Worm (Caenorhabditis elegans) whole organism, late embryonic: ENCODE measurements around the gene srh-290.

Source experiments
- T23F11.4 ChIP-seq: fragments of 200-800 bp; sonication (Bioruptor generic); optimal IDR thresholded peaks from 2 replicates; lab custom pipeline; 2018; ENCODE audit warnings: mild to moderate bottlenecking, missing genetic modification characterization, missing compliant biosample characterization
- Y22D7AL.16 ChIP-seq: sonication (generic microtip); optimal IDR thresholded peaks from 2 replicates; lab custom pipeline; 2016; ENCODE audit warnings: missing genetic modification characterization, missing compliant biosample characterization
- ceh-14 ChIP-seq: sonication (generic microtip); optimal IDR thresholded peaks from 2 replicates; lab custom pipeline; 2016; ENCODE audit warnings: missing genotype, missing genetic modification characterization, missing compliant biosample characterization
- ceh-19 ChIP-seq: fragments of 200-800 bp; sonication (Bioruptor generic); optimal IDR thresholded peaks from 2 replicates; lab custom pipeline; 2018; ENCODE audit warnings: mild to moderate bottlenecking, missing genetic modification characterization, missing compliant biosample characterization
- ceh-30 ChIP-seq: fragments of 150-350 bp; optimal IDR thresholded peaks from 2 replicates; lab custom pipeline; 2014; ENCODE audit warnings: missing biosample characterization, missing genetic modification characterization
- ceh-31 ChIP-seq: sonication (generic microtip); optimal IDR thresholded peaks from 2 replicates; lab custom pipeline; 2016; ENCODE audit warnings: missing genetic modification characterization, missing compliant biosample characterization
- ceh-45 ChIP-seq: fragments of 200-800 bp; sonication (Bioruptor generic); IDR thresholded peaks from 2 replicates; pipeline ENCODE4 v1.3.6; 2022; ENCODE audit warnings: missing genetic modification reagents, missing genetic modification characterization, missing compliant biosample characterization
- ceh-48 ChIP-seq: sonication (generic microtip); optimal IDR thresholded peaks from 2 replicates; lab custom pipeline; 2016; ENCODE audit warnings: missing genetic modification characterization, inconsistent platforms, missing compliant biosample characterization
- ceh-6 ChIP-seq: fragments of 200-800 bp; sonication (Bioruptor generic); optimal IDR thresholded peaks from 2 replicates; lab custom pipeline; 2018; ENCODE audit warnings: mild to moderate bottlenecking, missing genetic modification characterization, missing compliant biosample characterization
- ceh-9 ChIP-seq: sonication (generic microtip); optimal IDR thresholded peaks from 2 replicates; lab custom pipeline; 2016; ENCODE audit warnings: mild to moderate bottlenecking, missing genetic modification characterization, inconsistent platforms, missing compliant biosample characterization
- che-1 ChIP-seq: sonication (generic microtip); optimal IDR thresholded peaks from 2 replicates; lab custom pipeline; 2016; ENCODE audit warnings: mild to moderate bottlenecking, missing genetic modification characterization, missing compliant biosample characterization
- dve-1 ChIP-seq: sonication (generic microtip); optimal IDR thresholded peaks from 2 replicates; lab custom pipeline; 2017; ENCODE audit warnings: antibody characterized with exemption, mild to moderate bottlenecking, missing genetic modification characterization, missing compliant biosample characterization
- elt-4 ChIP-seq: sonication (generic microtip); optimal IDR thresholded peaks from 2 replicates; lab custom pipeline; 2016; ENCODE audit warnings: missing genetic modification characterization, missing compliant biosample characterization
- fax-1 ChIP-seq: sonication (generic microtip); optimal IDR thresholded peaks from 2 replicates; lab custom pipeline; 2016; ENCODE audit warnings: missing genotype, missing genetic modification characterization, missing compliant biosample characterization
- fkh-10 ChIP-seq: fragments of 150-350 bp; optimal IDR thresholded peaks from 2 replicates; lab custom pipeline; 2014; ENCODE audit warnings: missing biosample characterization, missing genetic modification reagents, missing genetic modification characterization
- fkh-6 ChIP-seq: sonication (generic microtip); optimal IDR thresholded peaks from 2 replicates; lab custom pipeline; 2016; ENCODE audit warnings: missing genetic modification characterization, missing compliant biosample characterization
- gmeb-2 ChIP-seq: sonication (generic microtip); optimal IDR thresholded peaks from 2 replicates; lab custom pipeline; 2016; ENCODE audit warnings: missing genetic modification characterization, inconsistent platforms, missing compliant biosample characterization
- hlh-13 ChIP-seq: fragments of 200-800 bp; sonication (Bioruptor generic); optimal IDR thresholded peaks from 2 replicates; lab custom pipeline; 2018; ENCODE audit warnings: mild to moderate bottlenecking, missing genetic modification characterization, missing compliant biosample characterization
- hlh-15 ChIP-seq: sonication (generic microtip); optimal IDR thresholded peaks from 2 replicates; lab custom pipeline; 2016; ENCODE audit warnings: missing genetic modification characterization, missing compliant biosample characterization
- hlh-30 ChIP-seq: sonication (generic microtip); optimal IDR thresholded peaks from 2 replicates; lab custom pipeline; 2017; ENCODE audit warnings: antibody characterized with exemption, missing genetic modification characterization, missing compliant biosample characterization; ENCODE audit not compliant: insufficient read depth
- hlh-8 ChIP-seq: sonication (generic microtip); optimal IDR thresholded peaks from 2 replicates; lab custom pipeline; 2016; ENCODE audit warnings: missing genotype, missing genetic modification characterization, missing compliant biosample characterization
- lim-6 ChIP-seq: sonication (generic microtip); optimal IDR thresholded peaks from 2 replicates; lab custom pipeline; 2016; ENCODE audit warnings: missing genetic modification characterization, missing compliant biosample characterization
- lin-11 ChIP-seq: fragments of 200-800 bp; sonication (Bioruptor generic); optimal IDR thresholded peaks from 2 replicates; lab custom pipeline; 2018; ENCODE audit warnings: mild to moderate bottlenecking, missing genetic modification characterization, missing compliant biosample characterization
- nhr-232 ChIP-seq: sonication (generic microtip); optimal IDR thresholded peaks from 2 replicates; lab custom pipeline; 2016; ENCODE audit warnings: missing genetic modification characterization, missing compliant biosample characterization
- pag-3 ChIP-seq: sonication (generic microtip); optimal IDR thresholded peaks from 2 replicates; lab custom pipeline; 2016; ENCODE audit warnings: missing compliant biosample characterization, missing genetic modification characterization, borderline replicate concordance
- pros-1 ChIP-seq: fragments of 150-350 bp; optimal IDR thresholded peaks from 2 replicates; lab custom pipeline; 2014; ENCODE audit warnings: missing biosample characterization, missing genetic modification reagents, missing genetic modification characterization
- ref-2 ChIP-seq: sonication (generic microtip); optimal IDR thresholded peaks from 2 replicates; lab custom pipeline; 2016; ENCODE audit warnings: missing genetic modification characterization, missing compliant biosample characterization
- rnt-1 ChIP-seq: sonication (generic microtip); optimal IDR thresholded peaks from 2 replicates; lab custom pipeline; 2016; ENCODE audit warnings: missing genetic modification characterization, missing compliant biosample characterization
- syd-9 ChIP-seq: sonication (generic microtip); optimal IDR thresholded peaks from 2 replicates; lab custom pipeline; 2016; ENCODE audit warnings: mild to moderate bottlenecking, missing genetic modification characterization, moderate library complexity, missing compliant biosample characterization
- unc-42 ChIP-seq: sonication (generic microtip); optimal IDR thresholded peaks from 2 replicates; lab custom pipeline; 2016; ENCODE audit warnings: missing genotype, missing genetic modification characterization, missing compliant biosample characterization
- unc-55 ChIP-seq: sonication (generic microtip); optimal IDR thresholded peaks from 2 replicates; lab custom pipeline; 2017; ENCODE audit warnings: missing biosample characterization, missing genetic modification reagents, missing genetic modification characterization
- unc-86 ChIP-seq: sonication (generic microtip); optimal IDR thresholded peaks from 2 replicates; lab custom pipeline; 2016; ENCODE audit warnings: missing genetic modification characterization, missing compliant biosample characterization
- zip-5 ChIP-seq: sonication (generic microtip); optimal IDR thresholded peaks from 2 replicates; lab custom pipeline; 2016; ENCODE audit warnings: missing genetic modification characterization, missing compliant biosample characterization

Gene srh-290

DNA sequence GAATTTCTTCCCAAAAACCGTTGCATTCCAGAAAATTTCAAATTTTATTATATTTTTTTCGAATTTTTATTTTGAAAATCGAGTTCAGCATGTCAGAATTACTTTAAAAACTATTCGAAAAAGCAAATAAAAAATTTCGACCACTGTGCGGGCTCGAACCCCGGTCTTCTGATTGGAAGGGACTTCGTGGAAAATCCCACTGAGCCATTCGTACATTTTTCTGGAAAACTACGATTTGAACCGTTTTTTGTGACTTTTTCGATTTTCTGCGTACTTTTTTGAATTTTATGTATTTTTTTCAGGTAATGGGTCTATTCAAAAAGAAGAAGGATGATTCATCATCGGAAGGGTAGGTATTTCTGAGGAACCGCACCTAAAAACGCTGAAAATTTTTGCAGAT is 34.7 kb upstream of the srh-290 start, which contains the start of gene pgp-9:
Gene pgp-9, plus strand, starts transcription at position 301 of the 400 bp plus-strand sequence.
- TF ChIP-seq che-1 (tag; lab: Kevin White, UChicago) (no peak), pros-1 (tag; lab: Kevin White, UChicago) (no peak), hlh-30 (tag; lab: Kevin White, UChicago) (no peak), ceh-45 (no peak), dve-1 (tag; lab: Kevin White, UChicago) (no peak), unc-86 (no peak), lim-6 (tag; lab: Kevin White, UChicago) (no peak), ref-2 (tag; lab: Kevin White, UChicago) (no peak), fkh-6 (tag; lab: Kevin White, UChicago) (no peak), fkh-10 (no peak), zip-5 (tag; lab: Kevin White, UChicago) (no peak), lin-11 (no peak), hlh-15 (tag; lab: Kevin White, UChicago) (no peak), ceh-14 (no peak), hlh-8 (tag; lab: Kevin White, UChicago) (no peak), ceh-9 (tag; lab: Kevin White, UChicago) (no peak), ceh-30 (tag; lab: Kevin White, UChicago) (no peak), fax-1 (tag; lab: Kevin White, UChicago) (no peak), rnt-1 (tag; lab: Kevin White, UChicago) (no peak)

DNA sequence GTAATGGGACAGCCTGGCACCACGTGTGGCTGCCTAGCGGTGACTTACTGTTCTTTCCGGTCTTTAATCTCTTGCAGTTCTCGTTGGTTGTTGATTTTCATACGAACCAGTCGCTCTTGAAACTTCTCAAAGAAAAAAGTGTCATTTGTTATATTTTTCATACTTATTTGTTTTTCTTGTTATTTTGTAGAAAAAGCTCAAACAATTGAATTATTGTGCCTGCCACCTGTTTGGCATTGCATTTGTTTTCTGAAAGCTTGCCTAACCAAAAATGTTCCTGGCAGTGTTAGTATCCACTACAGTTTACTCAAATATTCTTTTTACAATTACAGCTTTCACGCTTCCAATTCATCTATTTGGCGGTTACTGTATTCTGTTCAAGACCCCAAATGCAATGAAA is 25.2 kb upstream of the srh-290 start, which contains the start of the genes C47A10.16 and srh-283:
Gene C47A10.16, minus strand, starts transcription at position 101 of the 400 bp plus-strand sequence.
Gene srh-283, plus strand, starts transcription at position 272 of the 400 bp plus-strand sequence.
- TF ChIP-seq ceh-14, result no peak
- no peak for TF ChIP-seq ceh-30 (tag; lab: Kevin White, UChicago)
- no peak for TF ChIP-seq hlh-8 (tag; lab: Kevin White, UChicago)
- no peak for TF ChIP-seq hlh-30 (tag; lab: Kevin White, UChicago)
- TF ChIP-seq ceh-19 (GFP tag; lab: Kevin White, UChicago), result no peak
- TF ChIP-seq, all 69 proteins: peak for 0

DNA sequence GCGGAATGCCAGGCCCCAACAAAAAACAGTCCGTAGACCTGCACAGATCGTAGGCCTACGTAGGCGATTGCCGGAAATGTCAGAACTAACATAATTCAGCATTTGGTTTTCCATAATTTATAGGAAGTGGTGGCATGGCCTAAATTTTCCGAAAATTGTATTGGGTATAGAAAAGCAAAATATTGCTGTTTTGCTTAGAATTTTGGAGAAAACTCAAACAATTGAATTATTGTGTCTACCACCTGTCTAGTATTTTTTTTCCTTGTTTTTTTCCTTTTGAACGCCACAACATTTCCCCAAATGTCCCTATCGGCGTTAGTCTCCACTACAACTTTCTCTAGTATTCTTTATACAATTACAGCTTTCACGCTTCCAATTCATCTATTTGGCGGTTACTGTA is 23.0 kb upstream of the srh-290 start, which contains the start of gene srh-284:
Gene srh-284, plus strand, starts transcription at position 301 of the 400 bp plus-strand sequence.
- TF ChIP-seq ceh-45 (no peak), ceh-48 (no peak), unc-86 (no peak), unc-42 (tag; lab: Kevin White, UChicago) (no peak), fkh-10 (no peak), ceh-30 (tag; lab: Kevin White, UChicago) (no peak), gmeb-2 (no peak), syd-9 (no peak), ceh-6 (GFP tag; lab: Kevin White, UChicago) (no peak), dve-1 (tag; lab: Kevin White, UChicago) (no peak), pag-3 (tag; lab: Kevin White, UChicago) (no peak), unc-55 (GFP tag; lab: Kevin White, UChicago) (no peak), hlh-13 (no peak)

DNA sequence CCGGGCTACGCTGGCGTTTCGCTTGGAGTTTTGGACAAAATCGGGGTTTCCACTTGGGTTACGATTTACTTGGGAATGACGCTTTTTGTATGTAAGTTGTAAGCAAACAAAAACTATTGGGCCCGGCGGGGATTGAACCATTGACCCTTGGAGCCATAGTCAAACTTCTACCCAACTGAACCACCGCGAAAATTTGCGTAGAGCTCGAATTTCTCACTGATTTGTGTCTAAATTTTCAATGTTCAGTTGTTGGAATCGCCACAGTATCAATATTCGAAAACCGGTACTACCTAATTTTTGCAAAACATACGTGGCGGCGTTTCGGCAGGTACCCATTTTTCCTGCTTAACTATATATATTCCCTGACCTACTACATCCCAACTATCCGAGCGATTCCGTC is 22.5 kb upstream of the srh-290 start:
- TF ChIP-seq pros-1 (tag; lab: Kevin White, UChicago), result no peak
- no peak for TF ChIP-seq nhr-232 (tag; lab: Kevin White, UChicago)
- no peak for TF ChIP-seq elt-4 (tag; lab: Kevin White, UChicago)
- no peak for TF ChIP-seq T23F11.4 (GFP tag; lab: Kevin White, UChicago)

DNA sequence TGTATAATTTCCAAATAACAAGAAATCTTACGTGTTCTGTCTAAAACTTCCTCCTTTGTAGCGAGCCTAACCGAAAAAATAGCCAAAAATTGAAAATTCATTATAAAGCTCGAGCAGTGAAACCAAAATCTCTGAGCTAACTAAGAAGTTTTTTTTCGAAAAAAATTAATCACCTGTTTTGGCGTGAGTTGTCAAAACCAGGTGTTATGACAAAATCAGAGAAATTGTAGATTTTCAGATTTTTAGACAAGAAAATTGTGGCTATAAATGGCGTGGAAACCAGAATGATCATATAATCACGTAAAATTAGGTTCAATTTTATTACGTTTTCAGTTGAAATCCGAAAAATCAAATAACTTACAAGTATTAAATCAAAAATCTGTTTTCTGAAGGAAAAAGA is 17.2 kb upstream of the srh-290 start, which contains the start of gene sre-21:
Gene sre-21, minus strand, starts transcription at position 101 of the 400 bp plus-strand sequence.
- TF ChIP-seq ceh-31 (tag; lab: Kevin White, UChicago) (no peak), Y22D7AL.16 (tag; lab: Kevin White, UChicago) (no peak)
